Worm (Caenorhabditis elegans): ENCODE data around the gene srv-8.

- TF ChIP-seq unc-3 (GFP tag; conservative IDR thresholded peaks at IDR 0.05) (no peak), unc-3 (tag; optimal IDR thresholded peaks at IDR 0.05) (no peak), sox-4 (tag; optimal IDR thresholded peaks at IDR 0.05) (no peak), pros-1 (tag; optimal IDR thresholded peaks at IDR 0.05) (no peak), hlh-8 (tag; optimal IDR thresholded peaks at IDR 0.05) (no peak), ceh-2 (tag; optimal IDR thresholded peaks at IDR 0.05) (no peak), hlh-13 (GFP tag; optimal IDR thresholded peaks at IDR 0.05) (no peak), nfya-1 (tag; optimal IDR thresholded peaks at IDR 0.05) (no peak), npax-4 (tag; optimal IDR thresholded peaks at IDR 0.05) (no peak), zip-5 (tag; optimal IDR thresholded peaks at IDR 0.05) (no peak), nhr-11 (tag; optimal IDR thresholded peaks at IDR 0.05) (no peak), lin-11 (tag; optimal IDR thresholded peaks at IDR 0.05) (no peak), ceh-9 (tag; optimal IDR thresholded peaks at IDR 0.05) (no peak), tbx-2 (tag; optimal IDR thresholded peaks at IDR 0.05) (no peak), unc-55 (GFP tag; optimal IDR thresholded peaks at IDR 0.05) (no peak)
These were observed 3.1 kb upstream of the srv-8 start, which contains the start of gene srv-10 for ce11 chrV:13423608-13424007.

Data from whole organism, late embryonic.